In genomic region chrX:11899031-11899430, ce11 we compare ENCODE assay signal across 6 worm cellular contexts.
TF ChIP-seq lines count a peak whose summit lies in the region.

No protein-coding gene starts in this region.

TF ChIP-seq in whole organism, L1 larva, 84 proteins besides CTCF, POLR2A, EP300 and RAD21:
- TF ChIP-seq egl-27 (tag; optimal IDR thresholded peaks at IDR 0.05; lab: Kevin White, UChicago) (no peak), ceh-82 (tag; optimal IDR thresholded peaks at IDR 0.05; lab: Kevin White, UChicago) (peak in 1 of 3 experiments; percentile 18), efl-1 (optimal IDR thresholded peaks at IDR 0.05; lab: Kevin White, UChicago) (peak in 1 of 2 experiments; percentile 0), efl-1 (GFP tag; optimal IDR thresholded peaks at IDR 0.05 in 1 of 2; lab: Kevin White, UChicago) (no peak), nhr-47 (tag; optimal IDR thresholded peaks at IDR 0.05; lab: Kevin White, UChicago) (peak; percentile 41), dsc-1 (tag; optimal IDR thresholded peaks at IDR 0.05; lab: Kevin White, UChicago) (peak; percentile 47), lsy-2 (tag; optimal IDR thresholded peaks at IDR 0.05; lab: Kevin White, UChicago) (no peak), fkh-10 (GFP tag; optimal IDR thresholded peaks at IDR 0.05; lab: Kevin White, UChicago) (peak; percentile 15), swsn-7 (tag; optimal IDR thresholded peaks at IDR 0.05; lab: Kevin White, UChicago) (no peak)

TF ChIP-seq in whole organism, L2 larva, 48 proteins besides CTCF, POLR2A, EP300 and RAD21:
- TF ChIP-seq skn-1 (tag; optimal IDR thresholded peaks at IDR 0.05; lab: Kevin White, UChicago) (no peak), mab-5 (tag; optimal IDR thresholded peaks at IDR 0.05; lab: Kevin White, UChicago) (peak; percentile 1)

TF ChIP-seq in whole organism, L3 larva, 47 proteins besides CTCF, POLR2A, EP300 and RAD21:
- TF ChIP-seq ceh-82 (tag; optimal IDR thresholded peaks at IDR 0.05; lab: Kevin White, UChicago): no peak
- peak; percentile 72 for TF ChIP-seq ceh-28 (tag; optimal IDR thresholded peaks at IDR 0.05; lab: Kevin White, UChicago)
- TF ChIP-seq lin-15B (tag; optimal IDR thresholded peaks at IDR 0.05; lab: Kevin White, UChicago): no peak
- no peak for TF ChIP-seq ama-1 (optimal IDR thresholded peaks at IDR 0.05; lab: Kevin White, UChicago)
- no peak for TF ChIP-seq fkh-10 (GFP tag; optimal IDR thresholded peaks at IDR 0.05; lab: Kevin White, UChicago)
- TF ChIP-seq sea-2 (GFP tag; optimal IDR thresholded peaks at IDR 0.05; lab: Kevin White, UChicago): no peak
- no peak for TF ChIP-seq daf-12 (tag; optimal IDR thresholded peaks at IDR 0.05; lab: Kevin White, UChicago)
- no peak for TF ChIP-seq elt-1 (tag; optimal IDR thresholded peaks at IDR 0.05; lab: Kevin White, UChicago)
- no peak for TF ChIP-seq nfya-1 (tag; optimal IDR thresholded peaks at IDR 0.05; lab: Kevin White, UChicago; ENCODE audit: insufficient read depth)
- TF ChIP-seq nhr-76 (tag; optimal IDR thresholded peaks at IDR 0.05; lab: Kevin White, UChicago): no peak
- TF ChIP-seq zag-1 (tag; optimal IDR thresholded peaks at IDR 0.05; lab: Kevin White, UChicago): no peak
- peak; percentile 54 for TF ChIP-seq lin-39 (tag; optimal IDR thresholded peaks at IDR 0.05; lab: Kevin White, UChicago)
- no peak for TF ChIP-seq fkh-2 (tag; optimal IDR thresholded peaks at IDR 0.05; lab: Kevin White, UChicago)
- TF ChIP-seq ceh-16 (tag; optimal IDR thresholded peaks at IDR 0.05; lab: Kevin White, UChicago): no peak
- no peak for TF ChIP-seq nhr-28 (tag; optimal IDR thresholded peaks at IDR 0.05; lab: Kevin White, UChicago)
- TF ChIP-seq hmg-11 (tag; optimal IDR thresholded peaks at IDR 0.05; lab: Kevin White, UChicago): no peak
- TF ChIP-seq fos-1 (tag; optimal IDR thresholded peaks at IDR 0.05; lab: Kevin White, UChicago): no peak
TF ChIP-seq in whole organism, L3 larva: peak in this region for 2.

TF ChIP-seq in whole organism, L4 larva, 104 proteins besides CTCF, POLR2A, EP300 and RAD21:
- TF ChIP-seq mdt-29 (GFP tag; IDR thresholded peaks at IDR 0.05; lab: Robert Waterston, UW): no peak
- no peak for TF ChIP-seq snpc-1.2 (GFP tag; IDR thresholded peaks at IDR 0.05; lab: Robert Waterston, UW)
- peak; percentile 51 for TF ChIP-seq F37D6.2 (tag; optimal IDR thresholded peaks at IDR 0.05; lab: Kevin White, UChicago)
- no peak for TF ChIP-seq fkh-10 (GFP tag; optimal IDR thresholded peaks at IDR 0.05; lab: Kevin White, UChicago)
- peak; percentile 57 for TF ChIP-seq aha-1 (tag; lab: Kevin White, UChicago)
- TF ChIP-seq F10B5.3 (tag; optimal IDR thresholded peaks at IDR 0.05; lab: Kevin White, UChicago): peak; percentile 12
- TF ChIP-seq ceh-28 (tag; optimal IDR thresholded peaks at IDR 0.05; lab: Kevin White, UChicago): peak; percentile 43
- TF ChIP-seq unc-62 (GFP tag; optimal IDR thresholded peaks at IDR 0.05 in 1 of 2; lab: Kevin White, UChicago): peak in 1 of 2 experiments; percentile 85
- TF ChIP-seq unc-62 (tag; optimal IDR thresholded peaks at IDR 0.05; lab: Kevin White, UChicago): no peak
- peak; percentile 46 for TF ChIP-seq rbr-2 (tag; optimal IDR thresholded peaks at IDR 0.05; lab: Kevin White, UChicago)

TF ChIP-seq in whole organism, late embryonic, 69 proteins besides CTCF, POLR2A, EP300 and RAD21:
- TF ChIP-seq unc-3 (GFP tag; conservative IDR thresholded peaks at IDR 0.05; lab: Robert Waterston, UW) (no peak), unc-3 (tag; optimal IDR thresholded peaks at IDR 0.05; lab: Kevin White, UChicago) (no peak), ref-2 (tag; optimal IDR thresholded peaks at IDR 0.05; lab: Kevin White, UChicago) (no peak), unc-42 (tag; optimal IDR thresholded peaks at IDR 0.05; lab: Kevin White, UChicago) (peak; percentile 28), sdc-2 (tag; optimal IDR thresholded peaks at IDR 0.05; lab: Kevin White, UChicago) (peak; percentile 97), ceh-31 (tag; optimal IDR thresholded peaks at IDR 0.05; lab: Kevin White, UChicago) (peak; percentile 46)

TF ChIP-seq in whole organism, mixed stage, embryonic, 35 proteins besides CTCF, POLR2A, EP300 and RAD21:
- TF ChIP-seq blmp-1 (tag; optimal IDR thresholded peaks at IDR 0.05; lab: Kevin White, UChicago) (no peak), nhr-2 (tag; optimal IDR thresholded peaks at IDR 0.05; lab: Kevin White, UChicago) (no peak), mep-1 (tag; optimal IDR thresholded peaks at IDR 0.05; lab: Kevin White, UChicago) (peak; percentile 15), nhr-12 (tag; optimal IDR thresholded peaks at IDR 0.05; lab: Kevin White, UChicago) (no peak), tbx-8 (GFP tag; optimal IDR thresholded peaks at IDR 0.05; lab: Kevin White, UChicago) (no peak), ces-1 (GFP tag; optimal IDR thresholded peaks at IDR 0.05; lab: Kevin White, UChicago) (peak; percentile 27), lin-32 (GFP tag; optimal IDR thresholded peaks at IDR 0.05; lab: Kevin White, UChicago) (no peak)

Comparison
In these comparisons a context has a peak if more than half of its experiments do, and no peak if none do; other contexts are left out.
1. Of the 29 proteins assayed by ChIP-seq in both whole organism, L4 larva and whole organism, L1 larva: peak only in whole organism, L4 larva: aha-1; only in whole organism, L1 larva: fkh-10; in both: none; in neither: 25; mixed calls (peak in some experiments, not most) for 2.